Worm (Caenorhabditis elegans) whole organism, L4 larva: ENCODE results near the gene fbxb-18.

Experiments
- ceh-82 ChIP-seq: sonication (generic microtip); optimal IDR thresholded peaks from 2 replicates; lab custom pipeline; 2017; ENCODE audit warnings: missing biosample characterization, missing genetic modification characterization
- jun-1 ChIP-seq: fragments of 150-350 bp; optimal IDR thresholded peaks from 2 replicates; lab custom pipeline; 2014; ENCODE audit warnings: missing biosample characterization, missing genetic modification reagents, missing genetic modification characterization
- mxl-3 ChIP-seq: fragments of 200-800 bp; sonication (Bioruptor generic); optimal IDR thresholded peaks from 2 replicates; lab custom pipeline; 2018; ENCODE audit warnings: mild to moderate bottlenecking, missing genetic modification characterization, missing compliant biosample characterization
- nhr-10 ChIP-seq: fragments of 150-350 bp; optimal IDR thresholded peaks from 2 replicates; lab custom pipeline; 2014; ENCODE audit warnings: missing biosample characterization, missing genetic modification characterization
- nhr-11 ChIP-seq: fragments of 150-350 bp; optimal IDR thresholded peaks from 2 replicates; lab custom pipeline; 2014; ENCODE audit warnings: missing biosample characterization, missing genetic modification characterization

- TF ChIP-seq mxl-3 (GFP tag; lab: Kevin White, UChicago), result no peak
- no peak for TF ChIP-seq nhr-11 (tag; lab: Kevin White, UChicago)
- TF ChIP-seq nhr-10 (tag; lab: Kevin White, UChicago), result no peak
- no peak for TF ChIP-seq ceh-82
- no peak for TF ChIP-seq jun-1
These were observed 18.3 kb downstream of the fbxb-18 start, which contains the start of gene nhx-6 for ce11 chrII:1670260-1670879.
